Worm (Caenorhabditis elegans) whole organism, mixed stage, embryonic: ENCODE results near the gene fis-1.
"Not testable (repeated sequence)": the region's sequence is repeated elsewhere in the genome, so short reads cannot be mapped to it uniquely, and the experiment has no call there.

Experiments
- M03D4.4 ChIP-seq: sonication (generic microtip); optimal IDR thresholded peaks from 2 replicates; lab custom pipeline; 2017; ENCODE audit warnings: mild to moderate bottlenecking, missing genetic modification characterization, missing compliant biosample characterization
- bed-3 ChIP-seq: fragments of 200-800 bp; sonication (Bioruptor generic); optimal IDR thresholded peaks from 3 replicates; lab custom pipeline; 2018; ENCODE audit warnings: mild to moderate bottlenecking, missing genetic modification characterization, moderate library complexity, missing compliant biosample characterization
- ceh-39 ChIP-seq: fragments of 150-350 bp; optimal IDR thresholded peaks from 2 replicates; lab custom pipeline; 2014; ENCODE audit warnings: missing biosample characterization, missing genetic modification characterization
- ceh-43 ChIP-seq: fragments of 200-800 bp; sonication (Bioruptor generic); optimal IDR thresholded peaks from 2 replicates; lab custom pipeline; 2018; ENCODE audit warnings: mild to moderate bottlenecking, missing genetic modification characterization, moderate library complexity, missing compliant biosample characterization
- ces-1 ChIP-seq: fragments of 150-350 bp; optimal IDR thresholded peaks from 2 replicates; lab custom pipeline; 2014; ENCODE audit warnings: missing biosample characterization, missing genetic modification reagents, missing genetic modification characterization
- cnd-1 ChIP-seq: fragments of 200-800 bp; sonication (Bioruptor generic); optimal IDR thresholded peaks from 2 replicates; lab custom pipeline; 2018; ENCODE audit warnings: mild to moderate bottlenecking, missing genetic modification characterization, missing compliant biosample characterization
- drap-1 ChIP-seq: fragments of 200-800 bp; sonication (Bioruptor generic); optimal IDR thresholded peaks from 3 replicates; lab custom pipeline; 2018; ENCODE audit warnings: mild to moderate bottlenecking, missing genetic modification characterization, missing compliant biosample characterization
- elt-1 ChIP-seq: sonication (generic microtip); optimal IDR thresholded peaks from 2 replicates; lab custom pipeline; 2017; ENCODE audit warnings: missing genetic modification characterization, mild to moderate bottlenecking, missing compliant biosample characterization, antibody characterized with exemption, moderate library complexity, borderline replicate concordance; ENCODE audit not compliant: insufficient read depth
- elt-3 ChIP-seq: fragments of 150-350 bp; optimal IDR thresholded peaks from 2 replicates; lab custom pipeline; 2014; ENCODE audit warnings: missing biosample characterization, missing genetic modification characterization
- flh-1 ChIP-seq: fragments of 200-800 bp; sonication (Bioruptor generic); optimal IDR thresholded peaks from 2 replicates; lab custom pipeline; 2018; ENCODE audit warnings: mild to moderate bottlenecking, missing genetic modification characterization, moderate library complexity, missing compliant biosample characterization
- ham-2 ChIP-seq: fragments of 200-800 bp; sonication (Bioruptor generic); optimal IDR thresholded peaks from 2 replicates; lab custom pipeline; 2018; ENCODE audit warnings: mild to moderate bottlenecking, missing genetic modification characterization, missing compliant biosample characterization
- hlh-1 ChIP-seq: fragments of 150-350 bp; optimal IDR thresholded peaks from 2 replicates; lab custom pipeline; 2014; ENCODE audit warnings: missing biosample characterization, missing genetic modification reagents, missing genetic modification characterization
- lin-13 ChIP-seq: fragments of 150-350 bp; optimal IDR thresholded peaks from 2 replicates; lab custom pipeline; 2014; ENCODE audit warnings: missing biosample characterization, missing genetic modification characterization
- lin-32 ChIP-seq: fragments of 200-800 bp; sonication (Bioruptor generic); optimal IDR thresholded peaks from 2 replicates; lab custom pipeline; 2018; ENCODE audit warnings: mild to moderate bottlenecking, missing genetic modification characterization, missing compliant biosample characterization
- lsy-2 ChIP-seq: fragments of 150-350 bp; optimal IDR thresholded peaks from 2 replicates; lab custom pipeline; 2014; ENCODE audit warnings: missing biosample characterization, missing genetic modification characterization
- mab-5 ChIP-seq: fragments of 150-350 bp; optimal IDR thresholded peaks from 2 replicates; lab custom pipeline; 2014; ENCODE audit warnings: missing biosample characterization, missing genetic modification characterization
- mep-1 ChIP-seq: fragments of 150-350 bp; optimal IDR thresholded peaks from 2 replicates; lab custom pipeline; 2017; ENCODE audit warnings: missing biosample characterization, missing genetic modification reagents, missing genetic modification characterization, inconsistent platforms
- nhr-12 ChIP-seq: fragments of 150-350 bp; optimal IDR thresholded peaks from 2 replicates; lab custom pipeline; 2014; ENCODE audit warnings: missing biosample characterization, missing genetic modification characterization
- nhr-237 ChIP-seq: fragments of 150-350 bp; optimal IDR thresholded peaks from 2 replicates; lab custom pipeline; 2014; ENCODE audit warnings: missing biosample characterization, missing genetic modification characterization
- nhr-28 ChIP-seq: fragments of 150-350 bp; optimal IDR thresholded peaks from 2 replicates; lab custom pipeline; 2014; ENCODE audit warnings: missing biosample characterization, missing genetic modification characterization
- nhr-76 ChIP-seq: sonication (generic microtip); optimal IDR thresholded peaks from 2 replicates; lab custom pipeline; 2017; ENCODE audit warnings: missing biosample characterization, missing genetic modification characterization
- sem-2 ChIP-seq: fragments of 200-800 bp; sonication (Bioruptor generic); optimal IDR thresholded peaks from 2 replicates; lab custom pipeline; 2018; ENCODE audit warnings: mild to moderate bottlenecking, missing genetic modification characterization, missing compliant biosample characterization
- snpc-4 ChIP-seq: fragments of 150-350 bp; optimal IDR thresholded peaks from 2 replicates; lab custom pipeline; 2014; ENCODE audit warnings: missing biosample characterization, missing genetic modification characterization
- sptf-1 ChIP-seq: sonication (generic microtip); optimal IDR thresholded peaks from 2 replicates; lab custom pipeline; 2017; ENCODE audit warnings: mild to moderate bottlenecking, missing genetic modification characterization, moderate library complexity, missing compliant biosample characterization
- tbx-8 ChIP-seq: fragments of 200-800 bp; sonication (Bioruptor generic); optimal IDR thresholded peaks from 2 replicates; lab custom pipeline; 2018; ENCODE audit warnings: mild to moderate bottlenecking, missing genetic modification characterization, moderate library complexity, missing compliant biosample characterization
- unc-120 ChIP-seq: sonication (generic microtip); optimal IDR thresholded peaks from 2 replicates; lab custom pipeline; 2017; ENCODE audit warnings: missing genetic modification characterization, missing compliant biosample characterization; ENCODE audit not compliant: poor library complexity, severe bottlenecking
- unc-39 ChIP-seq: fragments of 150-350 bp; optimal IDR thresholded peaks from 2 replicates; lab custom pipeline; 2014; ENCODE audit warnings: missing biosample characterization, missing genetic modification characterization
- unc-62 ChIP-seq: fragments of 150-350 bp; optimal IDR thresholded peaks from 2 replicates; lab custom pipeline; 2014; ENCODE audit warnings: missing biosample characterization, missing genetic modification reagents, missing genetic modification characterization
- zip-8 ChIP-seq: fragments of 150-350 bp; optimal IDR thresholded peaks from 2 replicates; lab custom pipeline; 2014; ENCODE audit warnings: missing biosample characterization, missing genetic modification characterization
- ztf-11 ChIP-seq: fragments of 150-350 bp; optimal IDR thresholded peaks from 2 replicates; lab custom pipeline; 2014; ENCODE audit warnings: missing biosample characterization, missing genetic modification characterization

Gene fis-1

DNA sequence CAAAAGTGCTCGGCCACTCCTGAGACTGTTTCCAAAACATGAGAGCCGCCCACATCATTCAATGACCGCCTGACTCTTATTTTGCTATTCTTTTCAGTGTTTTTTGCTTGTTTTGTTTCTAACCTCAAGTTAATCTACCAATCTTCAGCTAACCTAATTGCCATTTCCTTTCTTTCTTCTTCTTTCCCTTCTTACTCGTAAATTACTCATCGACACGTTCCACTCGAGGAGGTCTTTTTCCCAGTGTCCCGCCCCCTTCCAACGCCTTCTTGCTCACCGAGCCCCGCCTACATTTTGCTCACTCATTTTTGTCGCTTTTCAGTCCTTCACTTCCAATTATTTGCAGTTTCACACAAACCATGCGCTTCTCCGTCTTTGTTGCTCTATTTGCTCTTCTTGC lies 9.8 kb downstream of the fis-1 start, which contains the start of gene nlp-50:
Gene nlp-50 (plus strand): TSS at position 301 of the 400 bp plus-strand sequence.
- TF ChIP-seq drap-1 (GFP tag; lab: Kevin White, UChicago) (no peak), ztf-11 (tag; lab: Kevin White, UChicago) (no peak), nhr-12 (no peak), bed-3 (no peak), nhr-76 (tag; lab: Kevin White, UChicago) (no peak), lin-32 (no peak), cnd-1 (tag; lab: Kevin White, UChicago) (no peak), unc-120 (tag; lab: Kevin White, UChicago) (no peak), elt-1 (no peak), ceh-39 (tag; lab: Kevin White, UChicago) (no peak), nhr-28 (tag; lab: Kevin White, UChicago) (no peak), unc-39 (tag; lab: Kevin White, UChicago) (no peak)

- TF ChIP-seq sem-2 (no peak), mep-1 (tag; lab: Kevin White, UChicago) (no peak)
Measured at ce11 chrII:6768014-6768413, 13.0 kb downstream of the fis-1 start, which contains the start of gene F41G3.18. Gene F41G3.18, plus strand, starts transcription at chrII:6768314.

DNA sequence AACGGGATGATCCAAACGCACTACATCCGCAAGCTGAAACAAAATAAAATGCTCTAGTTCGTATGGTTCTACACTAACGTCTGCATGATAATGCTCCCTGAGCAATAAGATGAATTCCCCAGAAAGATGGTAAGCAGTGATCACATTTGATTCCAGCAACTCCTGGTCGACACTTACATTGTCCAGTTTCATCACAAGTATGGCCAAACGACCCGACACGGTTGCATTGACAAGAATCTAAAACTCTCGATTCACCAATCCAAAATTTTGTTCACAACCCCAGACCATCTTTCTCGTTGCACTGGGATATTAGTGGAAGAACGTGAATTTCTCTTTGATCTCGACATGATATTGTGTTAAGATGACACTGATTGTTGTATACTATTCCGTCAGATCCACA lies 15.1 kb downstream of the fis-1 start:
- no peak for TF ChIP-seq unc-120 (tag; lab: Kevin White, UChicago)
- TF ChIP-seq zip-8 = no peak
- no peak for TF ChIP-seq elt-1
- TF ChIP-seq lsy-2 (tag; lab: Kevin White, UChicago) = no peak
- no peak for TF ChIP-seq unc-39 (tag; lab: Kevin White, UChicago)
- no peak for TF ChIP-seq elt-3 (tag; lab: Kevin White, UChicago)
- no peak for TF ChIP-seq mep-1 (tag; lab: Kevin White, UChicago)
- no peak for TF ChIP-seq flh-1 (GFP tag; lab: Kevin White, UChicago)

DNA sequence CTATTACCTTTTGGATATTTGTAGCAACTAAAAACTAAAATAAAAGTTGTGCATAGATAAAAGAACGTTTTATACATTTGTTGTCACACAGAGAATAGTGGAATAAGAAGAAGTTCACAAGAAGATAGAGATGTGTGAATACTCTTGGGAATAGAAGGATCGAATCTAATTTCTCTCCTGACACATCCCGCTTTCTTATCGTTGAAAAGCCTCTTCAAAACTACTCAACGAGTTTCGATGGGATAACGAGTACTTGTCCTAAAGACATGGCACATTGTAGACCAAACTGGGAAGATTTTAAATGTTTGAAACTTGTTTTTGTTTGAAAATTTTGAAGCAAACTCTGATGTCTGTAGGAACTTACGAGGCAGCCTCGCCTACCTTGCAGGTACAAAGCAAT lies 17.5 kb downstream of the fis-1 start:
- TF ChIP-seq hlh-1 (tag; lab: Kevin White, UChicago) = no peak
- TF ChIP-seq ces-1 = peak; percentile 73

ce11 chrII:6775076-6775475 lies 20.1 kb downstream of the fis-1 start, which contains the start of gene agr-1:
Gene agr-1, minus strand, starts transcription at chrII:6775176.
- TF ChIP-seq unc-120, nhr-28, sptf-1 (tag; lab: Kevin White, UChicago): not testable (repeated sequence)
- TF ChIP-seq, all 35 proteins: peak for 0; not testable (repeated sequence) for 35

DNA sequence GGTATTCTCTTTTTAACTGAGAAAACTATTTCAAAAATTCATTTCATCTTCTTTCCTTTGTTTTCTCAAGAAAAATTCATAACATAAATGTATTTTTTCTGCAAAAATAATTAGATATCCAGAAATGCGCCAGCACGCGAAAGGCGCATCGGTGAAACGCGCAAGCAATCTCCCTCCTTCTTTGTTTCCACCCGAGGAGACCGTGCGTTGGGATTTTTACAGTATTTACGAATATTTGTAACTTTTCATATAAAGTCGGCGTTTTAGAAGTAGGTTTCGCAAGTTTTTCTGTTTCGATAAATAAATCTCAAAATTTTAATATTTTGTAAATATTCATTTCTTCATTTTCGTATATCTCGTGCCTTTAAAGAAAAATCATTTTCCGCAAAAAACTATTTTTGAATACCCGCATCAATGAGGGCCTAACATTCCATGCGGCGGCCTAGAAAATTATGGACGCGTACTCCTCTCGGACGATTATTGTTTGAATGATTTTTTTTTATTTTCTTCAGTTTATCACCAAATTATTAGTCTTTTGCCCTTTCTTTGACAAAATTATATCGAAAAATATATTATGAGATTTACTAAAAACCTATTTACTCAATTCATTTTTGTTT lies 21.6 kb downstream of the fis-1 start, which contains the start of gene ssup-72:
Gene ssup-72 (plus strand): TSS at position 181 of the 617 bp plus-strand sequence.
- TF ChIP-seq lin-32 (no peak), ces-1 (peak; percentile 44), elt-1 (no peak), nhr-28 (tag; lab: Kevin White, UChicago) (no peak), sptf-1 (tag; lab: Kevin White, UChicago) (peak; percentile 9)
- TF ChIP-seq, all 35 proteins: peak for 2

- TF ChIP-seq nhr-237 (tag; lab: Kevin White, UChicago) (no peak), ham-2 (GFP tag; lab: Kevin White, UChicago) (no peak), ceh-39 (tag; lab: Kevin White, UChicago) (no peak), sptf-1 (tag; lab: Kevin White, UChicago) (no peak), sem-2 (no peak), M03D4.4 (no peak), snpc-4 (tag; lab: Kevin White, UChicago) (no peak), bed-3 (no peak), elt-3 (tag; lab: Kevin White, UChicago) (no peak), lsy-2 (tag; lab: Kevin White, UChicago) (no peak), lin-13 (no peak), zip-8 (no peak), mep-1 (tag; lab: Kevin White, UChicago) (no peak), tbx-8 (no peak), ces-1 (no peak), unc-62 (GFP tag; lab: Kevin White, UChicago) (no peak), unc-39 (tag; lab: Kevin White, UChicago) (no peak), mab-5 (no peak), ceh-43 (no peak)
Measured at ce11 chrII:6779104-6779503, 24.1 kb downstream of the fis-1 start, which contains the start of gene T13C2.7. Gene T13C2.7, plus strand, starts transcription at chrII:6779404.
